Worm (Caenorhabditis elegans) whole organism, midembryonic: ENCODE measurements around the gene Y116A8C.470.

Experiments used
- cog-1 ChIP-seq: sonication (generic microtip); optimal IDR thresholded peaks from 2 replicates; lab custom pipeline; 2016; ENCODE audit warnings: missing genetic modification characterization, missing compliant biosample characterization
- flt-1 ChIP-seq: fragments of 200-800 bp; sonication (Bioruptor generic); IDR thresholded peaks from 2 replicates; pipeline ENCODE4 v1.3.6; 2022; ENCODE audit warnings: missing genetic modification characterization, missing compliant biosample characterization
- klf-2 ChIP-seq: fragments of 200-800 bp; sonication (Bioruptor generic); conservative IDR thresholded peaks from 2 replicates; pipeline ENCODE4 v1.3.6; 2022; ENCODE audit warnings: missing genetic modification reagents, missing genetic modification characterization, missing compliant biosample characterization
- ztf-23 ChIP-seq: fragments of 200-800 bp; sonication (Bioruptor generic); IDR thresholded peaks from 2 replicates; pipeline ENCODE4 v1.3.6; 2022; ENCODE audit warnings: missing genetic modification reagents, missing genetic modification characterization, missing compliant biosample characterization

ce11 chrIV:16921999-16922398 lies 2.9 kb upstream of the Y116A8C.470 start:
- TF ChIP-seq flt-1 (GFP tag; lab: Robert Waterston, UW) (no peak), cog-1 (tag; lab: Kevin White, UChicago) (no peak), klf-2 (GFP tag; lab: Robert Waterston, UW) (no peak), ztf-23 (no peak)
